Fruit fly (Drosophila melanogaster): ENCODE results near the gene Cox10.

Gene Cox10

DNA sequence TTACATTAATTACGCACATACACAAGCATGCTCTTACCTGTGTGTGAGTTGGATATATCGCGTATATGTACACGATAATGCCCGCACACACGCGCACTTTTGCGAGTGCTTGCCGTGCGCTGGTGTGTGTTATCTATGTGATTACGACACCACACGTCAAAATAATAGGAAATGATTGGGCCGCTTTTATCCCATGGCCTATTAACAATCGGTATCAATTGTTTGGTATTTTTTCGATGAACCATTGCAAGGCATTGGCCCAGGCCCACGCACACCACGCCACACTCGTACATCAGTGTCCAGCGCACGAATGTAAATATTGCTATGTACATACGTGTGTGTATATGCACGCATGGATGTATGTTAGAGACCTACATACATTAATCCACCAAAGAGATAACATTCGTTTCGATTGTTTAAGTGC lies 3.6 kb downstream of the Cox10 start (continued):
- no peak for TF ChIP-seq CG18764 (GFP tag; optimal IDR thresholded peaks at IDR 0.05)
- TF ChIP-seq CG11560 (tag; IDR thresholded peaks at IDR 0.05), result no peak
- TF ChIP-seq Sox100B (GFP tag; optimal IDR thresholded peaks at IDR 0.05), result peak; percentile 77
- TF ChIP-seq Hmr (GFP tag; optimal IDR thresholded peaks at IDR 0.05), result peak; percentile 90
- TF ChIP-seq vfl (GFP tag; optimal IDR thresholded peaks at IDR 0.05), result peak; percentile 17
- peak; percentile 96 for TF ChIP-seq CG15514 (GFP tag; optimal IDR thresholded peaks at IDR 0.05)
- TF ChIP-seq bbx (GFP tag; IDR thresholded peaks at IDR 0.05; ENCODE audit: partially characterized antibody), result peak; percentile 51
- peak; percentile 51 for TF ChIP-seq twi (tag; optimal IDR thresholded peaks at IDR 0.05)
- TF ChIP-seq gem (tag; optimal IDR thresholded peaks at IDR 0.05), result peak; percentile 45
- peak; percentile 17 for TF ChIP-seq fd102C (GFP tag; optimal IDR thresholded peaks at IDR 0.05)
- TF ChIP-seq CoRest (tag; optimal IDR thresholded peaks at IDR 0.05), result peak; percentile 10
- peak; percentile 34 for TF ChIP-seq tap (tag; optimal IDR thresholded peaks at IDR 0.05)
- peak; percentile 77 for TF ChIP-seq CG6765 (GFP tag; optimal IDR thresholded peaks at IDR 0.05)
- peak; percentile 90 for TF ChIP-seq kay (GFP tag; optimal IDR thresholded peaks at IDR 0.05)
- peak; percentile 50 for TF ChIP-seq mam (GFP tag; optimal IDR thresholded peaks at IDR 0.05)
- peak; percentile 61 for TF ChIP-seq CG1647 (GFP tag; optimal IDR thresholded peaks at IDR 0.05)
- TF ChIP-seq slbo (GFP tag; IDR thresholded peaks at IDR 0.05), result peak; percentile 64
- TF ChIP-seq CG13287 (GFP tag; IDR thresholded peaks at IDR 0.05; ENCODE audit: partially characterized antibody), result peak; percentile 81
- TF ChIP-seq Ssrp (tag; optimal IDR thresholded peaks at IDR 0.05), result no peak
- no peak for TF ChIP-seq Sin3A (optimal IDR thresholded peaks at IDR 0.05)
- TF ChIP-seq CG7745 (tag; optimal IDR thresholded peaks at IDR 0.05), result peak; percentile 66
- no peak for TF ChIP-seq klu (GFP tag; IDR thresholded peaks at IDR 0.05)
- no peak for TF ChIP-seq CG7963 (GFP tag; IDR thresholded peaks at IDR 0.05; ENCODE audit: partially characterized antibody)
- TF ChIP-seq gsb-n (tag; optimal IDR thresholded peaks at IDR 0.05), result peak; percentile 59
- peak; percentile 73 for TF ChIP-seq CG2678 (tag; optimal IDR thresholded peaks at IDR 0.05)
- TF ChIP-seq NfI (GFP tag; optimal IDR thresholded peaks at IDR 0.05), result peak; percentile 59
- no peak for TF ChIP-seq CG15073 (GFP tag; optimal IDR thresholded peaks at IDR 0.05)
- TF ChIP-seq chinmo (GFP tag; IDR thresholded peaks at IDR 0.05; ENCODE audit: partially characterized antibody), result peak; percentile 98
- peak; percentile 69 for TF ChIP-seq Asciz (GFP tag; optimal IDR thresholded peaks at IDR 0.05)
- no peak for TF ChIP-seq CG10462 (GFP tag; optimal IDR thresholded peaks at IDR 0.05)
- TF ChIP-seq pita (GFP tag; optimal IDR thresholded peaks at IDR 0.05), result no peak
- peak; percentile 97 for TF ChIP-seq CG11696 (GFP tag; IDR thresholded peaks at IDR 0.05)
- peak; percentile 26 for TF ChIP-seq CG9609 (GFP tag; optimal IDR thresholded peaks at IDR 0.05)
- TF ChIP-seq pan (optimal IDR thresholded peaks at IDR 0.05), result no peak
- TF ChIP-seq pan (GFP tag; optimal IDR thresholded peaks at IDR 0.05 in 1 of 2, IDR thresholded peaks at IDR 0.05 in 1 of 2), result no peak
- TF ChIP-seq jigr1 (GFP tag; IDR thresholded peaks at IDR 0.05), result no peak
- TF ChIP-seq lilli (GFP tag; optimal IDR thresholded peaks at IDR 0.05), result peak; percentile 51
- no peak for TF ChIP-seq hkb (optimal IDR thresholded peaks at IDR 0.05)
- TF ChIP-seq hkb (GFP tag; IDR thresholded peaks at IDR 0.05), result peak; percentile 69
- TF ChIP-seq Doc3 (GFP tag; IDR thresholded peaks at IDR 0.05; ENCODE audit: partially characterized antibody), result 0 out of 3 replicates have a peak, but pooled peaks have one; percentile 11
- TF ChIP-seq her (GFP tag; optimal IDR thresholded peaks at IDR 0.05), result peak; percentile 75
- TF ChIP-seq CG30403 (GFP tag; optimal IDR thresholded peaks at IDR 0.05), result peak; percentile 13
- TF ChIP-seq B-H2 (GFP tag; optimal IDR thresholded peaks at IDR 0.05), result peak; percentile 87
- TF ChIP-seq stc (GFP tag; IDR thresholded peaks at IDR 0.05), result peak; percentile 71
- peak; percentile 100 for TF ChIP-seq cg (GFP tag; optimal IDR thresholded peaks at IDR 0.05)
- TF ChIP-seq Taf1 (GFP tag; IDR thresholded peaks at IDR 0.05), result 0 out of 2 replicates have a peak, but pooled peaks have one; percentile 24
- no peak for TF ChIP-seq Tbp (GFP tag; optimal IDR thresholded peaks at IDR 0.05)
- TF ChIP-seq CG11093 (GFP tag; IDR thresholded peaks at IDR 0.05), result no peak
- peak; percentile 70 for TF ChIP-seq MESR4 (GFP tag; optimal IDR thresholded peaks at IDR 0.05)
- no peak; the same call in 2 of the 3 replicates for TF ChIP-seq zen2 (GFP tag; IDR thresholded peaks at IDR 0.05; ENCODE audit: partially characterized antibody)
- TF ChIP-seq CG1602 (GFP tag; optimal IDR thresholded peaks at IDR 0.05), result no peak

All from whole organism, embryonic.